Fruit fly (Drosophila melanogaster) whole organism, pupa: Measurements from ENCODE around the gene CG43403.

Experiments used
- CG10348 ChIP-seq: fragments of 200-800 bp; sonication (Bioruptor generic); IDR thresholded peaks from 2 replicates; pipeline ENCODE4 v1.3.6; 2022; ENCODE audit warnings: missing biosample characterization, missing genetic modification characterization
- CG12605 ChIP-seq: fragments of 200-800 bp; sonication (Bioruptor generic); IDR thresholded peaks from 2 replicates; pipeline ENCODE4 v1.3.6; 2022; ENCODE audit warnings: missing biosample characterization, missing genetic modification characterization
- CG15710 ChIP-seq: fragments of 200-800 bp; sonication (Bioruptor generic); optimal IDR thresholded peaks from 2 replicates; lab custom pipeline; 2018; ENCODE audit warnings: missing biosample characterization, mild to moderate bottlenecking, missing genetic modification characterization, moderate library complexity
- CG17806 ChIP-seq: fragments of 200-800 bp; sonication (Bioruptor generic); optimal IDR thresholded peaks from 2 replicates; lab custom pipeline; 2018; ENCODE audit warnings: missing biosample characterization, mild to moderate bottlenecking, missing genetic modification characterization, moderate library complexity
- CG34367 ChIP-seq: fragments of 200-800 bp; sonication (Bioruptor generic); optimal IDR thresholded peaks from 2 replicates; lab custom pipeline; 2018; ENCODE audit warnings: missing biosample characterization, mild to moderate bottlenecking, missing genetic modification characterization
- fd96Ca ChIP-seq: fragments of 200-800 bp; sonication (Bioruptor generic); IDR thresholded peaks from 3 replicates; pipeline ENCODE4 v1.3.6; 2022; ENCODE audit warnings: missing biosample characterization, missing genetic modification characterization

- TF ChIP-seq fd96Ca (GFP tag; lab: Robert Waterston, UW) (no peak), CG17806 (tag; lab: Kevin White, UChicago) (no peak), CG12605 (GFP tag; lab: Robert Waterston, UW) (no peak), CG10348 (GFP tag; lab: Robert Waterston, UW) (no peak), CG34367 (tag; lab: Kevin White, UChicago) (no peak), CG15710 (no peak)
These were observed 32.3 kb downstream of the CG43403 start, which contains the start of gene CG33125 for dm6 chr2L:2652314-2652713.
